Worm (Caenorhabditis elegans) whole organism, young adult: ENCODE results near the gene pycr-4.

ENCODE experiments used
- B0035.1 ChIP-seq: sonication (generic microtip); optimal IDR thresholded peaks from 2 replicates; lab custom pipeline; 2016; ENCODE audit warnings: missing genetic modification characterization, mild to moderate bottlenecking, missing compliant biosample characterization, missing genotype, missing genetic modification reagents
- B0261.1 ChIP-seq: sonication (generic microtip); optimal IDR thresholded peaks from 2 replicates; lab custom pipeline; 2016; ENCODE audit warnings: mild to moderate bottlenecking, missing genetic modification characterization, moderate library complexity, missing compliant biosample characterization
- F22D6.2 ChIP-seq: sonication (generic microtip); optimal IDR thresholded peaks from 2 replicates; lab custom pipeline; 2016; ENCODE audit warnings: mild to moderate bottlenecking, missing genetic modification characterization, missing compliant biosample characterization
- F52B5.7 ChIP-seq: sonication (generic microtip); optimal IDR thresholded peaks from 2 replicates; lab custom pipeline; 2016; ENCODE audit warnings: mild to moderate bottlenecking, missing genetic modification characterization, missing compliant biosample characterization
- ama-1 ChIP-seq, 3 experiments: fragments of 150-350 bp in 1 of 3; sonication (generic microtip) in 2 of 3; optimal IDR thresholded peaks; 2 replicates each; lab custom pipeline; 2014 to 2018; ENCODE audit warnings: missing biosample characterization in 2 of 3, missing genetic modification characterization in 2 of 3, missing genetic modification reagents in 2 of 3
- aptf-3 ChIP-seq: fragments of 200-800 bp; sonication (Bioruptor generic); IDR thresholded peaks from 2 replicates; pipeline ENCODE4 v1.3.6; 2022; ENCODE audit warnings: missing genetic modification characterization, missing compliant biosample characterization
- attf-3 ChIP-seq: fragments of 200-800 bp; sonication (Bioruptor generic); conservative IDR thresholded peaks from 2 replicates; pipeline ENCODE4 v1.3.6; 2022; ENCODE audit warnings: missing genetic modification reagents, missing genetic modification characterization, missing compliant biosample characterization
- attf-5 ChIP-seq: fragments of 200-800 bp; sonication (Bioruptor generic); optimal IDR thresholded peaks from 2 replicates; lab custom pipeline; 2018; ENCODE audit warnings: mild to moderate bottlenecking, missing genetic modification characterization, missing compliant biosample characterization
- ceh-79 ChIP-seq: sonication (generic microtip); optimal IDR thresholded peaks from 2 replicates; lab custom pipeline; 2017; ENCODE audit warnings: mild to moderate bottlenecking, missing genetic modification characterization, missing compliant biosample characterization
- dox-1 ChIP-seq: fragments of 200-800 bp; sonication (Bioruptor generic); IDR thresholded peaks from 2 replicates; pipeline ENCODE4 v1.3.6; 2022; ENCODE audit warnings: missing genetic modification reagents, missing genetic modification characterization, missing compliant biosample characterization
- dpl-1 ChIP-seq: fragments of 150-350 bp; optimal IDR thresholded peaks from 2 replicates; lab custom pipeline; 2014; ENCODE audit warnings: missing biosample characterization, missing genetic modification reagents, missing genetic modification characterization
- efl-1 ChIP-seq: fragments of 150-350 bp; optimal IDR thresholded peaks from 2 replicates; lab custom pipeline; 2014; ENCODE audit warnings: missing biosample characterization, missing genetic modification reagents, missing genetic modification characterization
- egl-18 ChIP-seq: fragments of 200-800 bp; sonication (Bioruptor generic); IDR thresholded peaks from 2 replicates; pipeline ENCODE4 v1.3.6; 2022; ENCODE audit warnings: missing genetic modification reagents, missing genetic modification characterization, missing compliant biosample characterization
- egl-44 ChIP-seq: fragments of 200-800 bp; sonication (Bioruptor generic); IDR thresholded peaks from 2 replicates; pipeline ENCODE4 v1.3.6; 2022; ENCODE audit warnings: missing genetic modification reagents, missing genetic modification characterization, missing compliant biosample characterization
- ets-4 ChIP-seq: fragments of 200-800 bp; sonication (Bioruptor generic); optimal IDR thresholded peaks from 2 replicates; lab custom pipeline; 2018; ENCODE audit warnings: mild to moderate bottlenecking, missing genetic modification characterization, missing compliant biosample characterization
- gei-17 ChIP-seq: fragments of 200-800 bp; sonication (Bioruptor generic); optimal IDR thresholded peaks from 2 replicates; lab custom pipeline; 2018; ENCODE audit warnings: mild to moderate bottlenecking, missing genetic modification characterization, missing compliant biosample characterization
- hmg-1.2 ChIP-seq: fragments of 200-800 bp; sonication (Bioruptor generic); IDR thresholded peaks from 2 replicates; pipeline ENCODE4 v1.3.6; 2022; ENCODE audit warnings: missing genetic modification reagents, missing genetic modification characterization, missing compliant biosample characterization
- hsf-1 ChIP-seq: fragments of 200-800 bp; sonication (Bioruptor generic); IDR thresholded peaks from 2 replicates; pipeline ENCODE4 v1.3.6; 2022; ENCODE audit warnings: missing genetic modification reagents, missing genetic modification characterization, missing compliant biosample characterization
- let-526 ChIP-seq: fragments of 200-800 bp; sonication (Bioruptor generic); IDR thresholded peaks from 2 replicates; pipeline ENCODE4 v1.3.6; 2022; ENCODE audit warnings: missing genetic modification reagents, missing genetic modification characterization, missing compliant biosample characterization
- lin-35 ChIP-seq, 3 experiments: fragments of 150-350 bp in 2 of 3; sonication (generic microtip) in 1 of 3; optimal IDR thresholded peaks; 2 replicates each; lab custom pipeline; 2014 to 2018; ENCODE audit warnings: missing biosample characterization in 3 of 3, missing genetic modification characterization in 3 of 3, missing genetic modification reagents in 3 of 3
- lir-1 ChIP-seq: fragments of 200-800 bp; sonication (Bioruptor generic); conservative IDR thresholded peaks from 2 replicates; pipeline ENCODE4 v1.3.6; 2022; ENCODE audit warnings: missing genetic modification reagents, missing genetic modification characterization, missing compliant biosample characterization
- madf-6 ChIP-seq: fragments of 200-800 bp; sonication (Bioruptor generic); IDR thresholded peaks from 2 replicates; pipeline ENCODE4 v1.3.6; 2022; ENCODE audit warnings: missing genetic modification reagents, missing genetic modification characterization, missing compliant biosample characterization
- mcd-1 ChIP-seq: fragments of 200-800 bp; sonication (Bioruptor generic); IDR thresholded peaks from 2 replicates; pipeline ENCODE4 v1.3.6; 2022; ENCODE audit warnings: missing genetic modification reagents, missing genetic modification characterization, missing compliant biosample characterization
- mxl-1 ChIP-seq: sonication (generic microtip); optimal IDR thresholded peaks from 2 replicates; lab custom pipeline; 2016; ENCODE audit warnings: missing genetic modification characterization, missing compliant biosample characterization
- nfya-2 ChIP-seq: fragments of 200-800 bp; sonication (Bioruptor generic); IDR thresholded peaks from 2 replicates; pipeline ENCODE4 v1.3.6; 2022; ENCODE audit warnings: missing genetic modification reagents, missing genetic modification characterization, missing compliant biosample characterization
- nfyb-1 ChIP-seq: fragments of 200-800 bp; sonication (Bioruptor generic); IDR thresholded peaks from 2 replicates; pipeline ENCODE4 v1.3.6; 2022; ENCODE audit warnings: missing genetic modification reagents, missing genetic modification characterization, missing compliant biosample characterization
- nhr-120 ChIP-seq: fragments of 200-800 bp; sonication (Bioruptor generic); IDR thresholded peaks from 2 replicates; pipeline ENCODE4 v1.3.6; 2022; ENCODE audit warnings: missing genetic modification characterization, missing compliant biosample characterization
- nhr-179 ChIP-seq: sonication (generic microtip); optimal IDR thresholded peaks from 2 replicates; lab custom pipeline; 2016; ENCODE audit warnings: mild to moderate bottlenecking, missing genetic modification characterization, missing compliant biosample characterization
- nhr-27 ChIP-seq: fragments of 200-800 bp; sonication (Bioruptor generic); optimal IDR thresholded peaks from 2 replicates; lab custom pipeline; 2018; ENCODE audit warnings: mild to moderate bottlenecking, missing genetic modification characterization, moderate library complexity, missing compliant biosample characterization
- pbrm-1 ChIP-seq: fragments of 200-800 bp; sonication (Bioruptor generic); IDR thresholded peaks from 2 replicates; pipeline ENCODE4 v1.3.6; 2022; ENCODE audit warnings: missing genetic modification reagents, missing genetic modification characterization, missing compliant biosample characterization
- snpc-1.3 ChIP-seq: sonication (generic microtip); optimal IDR thresholded peaks from 2 replicates; lab custom pipeline; 2017; ENCODE audit warnings: missing genetic modification characterization, mild to moderate bottlenecking, missing compliant biosample characterization, antibody characterized with exemption, moderate library complexity, missing genotype, missing genetic modification reagents; ENCODE audit not compliant: insufficient read depth
- snpc-3.4 ChIP-seq: sonication (generic microtip); optimal IDR thresholded peaks from 2 replicates; lab custom pipeline; 2017; ENCODE audit warnings: missing genetic modification characterization, mild to moderate bottlenecking, missing compliant biosample characterization, antibody characterized with exemption, moderate library complexity, missing genotype, missing genetic modification reagents
- snpc-4 ChIP-seq, 5 experiments: fragments of 150-350 bp in 1 of 5; sonication (generic microtip) in 4 of 5; optimal IDR thresholded peaks; 2 replicates each; lab custom pipeline; 2014 to 2018; ENCODE audit warnings: missing genetic modification characterization in 5 of 5, missing biosample characterization in 3 of 5, antibody characterized with exemption in 2 of 5, mild to moderate bottlenecking in 2 of 5, missing compliant biosample characterization in 2 of 5, missing genotype in 2 of 5, moderate library complexity in 2 of 5, missing genetic modification reagents in 1 of 5
- sptf-2 ChIP-seq: fragments of 200-800 bp; sonication (Bioruptor generic); optimal IDR thresholded peaks from 2 replicates; lab custom pipeline; 2018; ENCODE audit warnings: mild to moderate bottlenecking, missing genetic modification characterization, missing compliant biosample characterization
- tbx-9 ChIP-seq: sonication (generic microtip); optimal IDR thresholded peaks from 2 replicates; lab custom pipeline; 2016; ENCODE audit warnings: borderline replicate concordance, missing genetic modification characterization, inconsistent platforms, missing compliant biosample characterization
- zfh-2 ChIP-seq: fragments of 200-800 bp; sonication (Bioruptor generic); conservative IDR thresholded peaks from 2 replicates; pipeline ENCODE4 v1.3.6; 2022; ENCODE audit warnings: missing genetic modification reagents, missing genetic modification characterization, missing compliant biosample characterization
- ztf-26 ChIP-seq: sonication (generic microtip); optimal IDR thresholded peaks from 2 replicates; lab custom pipeline; 2017; ENCODE audit warnings: missing genetic modification characterization, missing compliant biosample characterization
- ztf-6 ChIP-seq: fragments of 200-800 bp; sonication (Bioruptor generic); IDR thresholded peaks from 2 replicates; pipeline ENCODE4 v1.3.6; 2022; ENCODE audit warnings: missing genetic modification reagents, missing genetic modification characterization, missing compliant biosample characterization

pycr-4 gene

DNA sequence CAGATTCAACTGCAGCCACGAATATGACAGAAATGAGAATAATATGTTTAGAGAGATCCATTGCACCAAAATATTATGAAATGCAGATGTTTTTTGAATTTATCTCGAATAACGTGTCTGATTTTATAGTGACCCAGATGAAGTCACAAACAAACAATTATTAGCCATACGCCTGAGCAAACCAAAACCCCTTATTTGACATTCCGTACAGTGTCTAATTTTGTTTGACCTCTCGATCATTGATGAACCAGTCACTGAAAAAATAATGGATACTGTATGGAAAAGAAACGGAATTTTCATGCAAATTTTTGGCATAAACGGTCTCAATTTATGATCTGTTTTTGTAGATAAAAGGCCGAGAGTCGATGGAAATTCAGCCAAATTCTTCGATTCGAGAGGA is 39.1 kb upstream of the pycr-4 start, which contains the start of the genes R05G6.9 and R05G6.3:
Gene R05G6.9, minus strand, starts transcription at position 101 of the 400 bp plus-strand sequence.
Gene R05G6.3, plus strand, starts transcription at position 386 of the 400 bp plus-strand sequence.
- TF ChIP-seq ama-1 (optimal IDR thresholded peaks at IDR 0.05; lab: Kevin White, UChicago), result no peak
- no peak for TF ChIP-seq ama-1 (GFP tag; optimal IDR thresholded peaks at IDR 0.05; lab: Kevin White, UChicago)
- TF ChIP-seq nhr-27, result no peak
- TF ChIP-seq nhr-179, result no peak
- TF ChIP-seq snpc-4 (GFP tag; optimal IDR thresholded peaks at IDR 0.05; lab: Kevin White, UChicago), result no peak
- no peak for TF ChIP-seq snpc-4 (tag; optimal IDR thresholded peaks at IDR 0.05; lab: Kevin White, UChicago)
- TF ChIP-seq B0261.1 (tag; lab: Kevin White, UChicago), result no peak
- no peak for TF ChIP-seq egl-18 (GFP tag; lab: Robert Waterston, UW)
- TF ChIP-seq mxl-1 (tag; lab: Kevin White, UChicago), result no peak
- no peak for TF ChIP-seq F52B5.7
- no peak for TF ChIP-seq gei-17
- no peak for TF ChIP-seq lin-35 (GFP tag; optimal IDR thresholded peaks at IDR 0.05; lab: Kevin White, UChicago)
- TF ChIP-seq madf-6 (GFP tag; lab: Robert Waterston, UW), result no peak

DNA sequence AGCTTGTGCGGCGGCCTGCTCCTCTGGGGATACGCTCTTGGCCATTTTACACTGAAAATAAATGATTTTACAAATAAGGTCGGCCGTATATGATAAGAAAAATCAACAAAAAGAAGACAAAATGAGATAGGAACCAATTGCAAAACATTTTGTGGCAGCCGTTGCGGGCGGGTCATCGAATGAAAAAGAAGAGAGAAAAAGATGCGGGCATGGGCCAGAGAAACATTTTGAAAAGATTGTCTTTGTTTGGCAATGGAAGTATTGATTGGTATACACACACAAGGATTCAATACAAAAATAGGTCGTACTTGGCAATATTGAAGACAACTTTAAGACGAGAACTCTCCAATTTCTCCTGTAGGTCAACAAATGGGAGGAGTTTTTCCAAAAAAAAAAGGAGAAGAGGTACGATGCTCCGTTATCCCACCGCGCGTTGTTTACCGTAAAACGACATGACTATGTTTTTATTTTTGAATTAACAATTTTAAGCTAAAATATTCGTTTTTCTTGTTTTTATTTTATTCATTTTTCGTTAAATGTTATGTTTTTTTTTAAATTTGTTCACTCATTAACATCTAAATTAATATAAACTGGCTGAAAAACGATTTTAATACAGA is 35.6 kb upstream of the pycr-4 start, which contains the start of the genes plc-4 and R05G6.4:
Gene plc-4, minus strand, starts transcription at position 51 of the 617 bp plus-strand sequence.
Gene R05G6.4, plus strand, starts transcription at position 617 of the 617 bp plus-strand sequence.
- TF ChIP-seq attf-3 (GFP tag; lab: Robert Waterston, UW) (peak; percentile 94), ztf-6 (GFP tag; lab: Robert Waterston, UW) (no peak), let-526 (GFP tag; lab: Robert Waterston, UW) (no peak), attf-5 (GFP tag; lab: Kevin White, UChicago) (peak; percentile 7), lir-1 (GFP tag; lab: Robert Waterston, UW) (no peak)

DNA sequence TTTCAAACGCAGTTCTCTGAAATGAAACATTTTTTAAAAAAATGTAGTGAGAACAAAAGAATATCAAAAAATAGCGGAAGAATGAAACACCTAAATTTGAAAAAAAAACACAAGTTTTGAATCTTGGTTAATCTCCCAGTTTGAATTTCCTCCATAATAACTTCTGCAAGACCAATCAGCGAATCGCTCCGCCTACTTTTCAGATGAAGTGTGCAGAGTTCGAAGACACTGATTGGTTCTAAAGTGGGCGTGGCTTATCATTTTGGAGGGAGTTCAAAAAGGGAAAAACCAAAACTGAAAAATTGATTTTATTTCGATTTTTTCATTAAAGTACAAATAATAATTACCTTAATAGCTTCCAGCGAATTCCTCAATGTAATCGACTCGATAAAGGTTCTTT is 33.7 kb upstream of the pycr-4 start:
- TF ChIP-seq F22D6.2 (tag; lab: Kevin White, UChicago), result no peak
- no peak for TF ChIP-seq attf-3 (GFP tag; lab: Robert Waterston, UW)
- TF ChIP-seq nfyb-1 (GFP tag; lab: Robert Waterston, UW), result peak; percentile 97
- peak; percentile 4 for TF ChIP-seq snpc-1.3
- TF ChIP-seq dox-1 (GFP tag; lab: Robert Waterston, UW), result no peak
- no peak for TF ChIP-seq aptf-3
- no peak for TF ChIP-seq ztf-26 (tag; lab: Kevin White, UChicago)
- no peak for TF ChIP-seq egl-44
- no peak for TF ChIP-seq mxl-1 (tag; lab: Kevin White, UChicago)
- no peak for TF ChIP-seq zfh-2 (GFP tag; lab: Robert Waterston, UW)
- TF ChIP-seq B0035.1 (tag; lab: Kevin White, UChicago), result no peak
- TF ChIP-seq let-526 (GFP tag; lab: Robert Waterston, UW), result no peak
- no peak for TF ChIP-seq dpl-1 (GFP tag; lab: Kevin White, UChicago)
- TF ChIP-seq efl-1, result peak; percentile 18
- TF ChIP-seq madf-6 (GFP tag; lab: Robert Waterston, UW), result no peak
- peak; percentile 14 for TF ChIP-seq snpc-3.4 (tag; lab: Kevin White, UChicago)
- no peak for TF ChIP-seq ets-4 (GFP tag; lab: Kevin White, UChicago)
- TF ChIP-seq nfya-2 (GFP tag; lab: Robert Waterston, UW), result 0 out of 2 replicates have a peak, but pooled peaks have one; percentile 80
- TF ChIP-seq lin-35 (GFP tag; optimal IDR thresholded peaks at IDR 0.05; lab: Kevin White, UChicago), result no peak
- TF ChIP-seq nhr-179, result no peak
- no peak for TF ChIP-seq snpc-4 (GFP tag; optimal IDR thresholded peaks at IDR 0.05; lab: Kevin White, UChicago)
- no peak for TF ChIP-seq snpc-4 (tag; optimal IDR thresholded peaks at IDR 0.05; lab: Kevin White, UChicago)
- TF ChIP-seq sptf-2 (GFP tag; lab: Kevin White, UChicago), result no peak
- no peak for TF ChIP-seq tbx-9 (tag; lab: Kevin White, UChicago)
- TF ChIP-seq mcd-1, result no peak
- TF ChIP-seq pbrm-1 (GFP tag; lab: Robert Waterston, UW), result no peak
- TF ChIP-seq hsf-1 (GFP tag; lab: Robert Waterston, UW), result no peak
- TF ChIP-seq nhr-120, result no peak
- TF ChIP-seq ceh-79 (tag; lab: Kevin White, UChicago), result no peak
- no peak for TF ChIP-seq hmg-1.2
